Fruit fly (Drosophila melanogaster): ENCODE data around the gene CG1113.
A peak's percentile ranks its signal among the peaks of the same experiment; 100 is the strongest.

The CG1113 gene

DNA sequence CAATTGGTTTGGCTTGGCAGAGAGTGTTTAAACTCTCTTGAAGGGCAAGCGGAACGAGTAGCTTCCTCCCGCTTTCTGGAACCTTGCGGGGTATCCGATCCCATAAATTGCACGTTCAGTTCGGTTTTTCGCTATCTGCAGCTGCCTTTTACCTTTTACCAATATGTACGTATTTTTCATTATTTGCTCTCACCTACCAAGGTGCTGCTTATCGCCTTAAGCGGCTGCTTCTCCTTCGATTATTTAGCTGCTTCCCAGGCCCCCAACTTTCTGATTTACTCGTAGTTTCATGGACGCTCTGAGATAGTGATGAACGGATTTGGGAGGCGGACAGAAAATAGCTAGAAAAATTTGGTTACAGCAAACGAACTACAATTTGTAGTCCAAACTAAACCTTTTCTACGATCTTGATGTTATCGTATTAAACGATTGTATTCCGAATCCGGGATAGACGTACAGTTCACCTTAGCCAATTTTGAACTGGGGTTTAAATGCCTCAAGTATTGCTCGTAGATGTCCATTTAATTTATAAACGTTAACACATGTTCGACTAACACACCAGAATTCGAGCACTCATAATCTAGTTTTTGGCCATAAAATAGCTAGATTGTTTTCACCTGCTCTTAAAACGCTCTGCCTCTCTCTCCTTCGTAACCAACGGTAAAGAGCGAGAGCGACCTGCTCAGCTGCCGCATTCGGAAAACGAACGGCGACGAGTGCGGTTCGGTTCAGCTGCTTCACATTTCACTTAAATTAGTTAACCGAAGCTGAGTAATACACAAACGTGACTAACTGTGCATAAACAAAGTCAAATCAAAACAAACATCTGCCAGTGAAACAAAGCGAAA is 11.5 kb downstream of the CG1113 start (continued):
- TF ChIP-seq chinmo (GFP tag; IDR thresholded peaks at IDR 0.05; ENCODE audit: partially characterized antibody) (peak; percentile 91; the same call in 2 of the 4 replicates), CG17385 (GFP tag; optimal IDR thresholded peaks at IDR 0.05) (peak; percentile 52), ems (GFP tag; optimal IDR thresholded peaks at IDR 0.05) (no peak), CG3995 (GFP tag; optimal IDR thresholded peaks at IDR 0.05) (peak; percentile 2), Antp (GFP tag; optimal IDR thresholded peaks at IDR 0.05) (peak; percentile 42), shn (GFP tag; optimal IDR thresholded peaks at IDR 0.05) (peak; percentile 71), trem (tag; optimal IDR thresholded peaks at IDR 0.05) (no peak), HHEX (GFP tag; optimal IDR thresholded peaks at IDR 0.05) (peak; percentile 29), tll (GFP tag; optimal IDR thresholded peaks at IDR 0.05) (peak in 1 of 2 experiments; percentile 11), Med (GFP tag) (peak; percentile 71), CG15479 (GFP tag; optimal IDR thresholded peaks at IDR 0.05) (no peak), CG10147 (GFP tag; optimal IDR thresholded peaks at IDR 0.05) (peak; percentile 58), B-H2 (GFP tag; optimal IDR thresholded peaks at IDR 0.05) (peak; percentile 18), Dek (tag; optimal IDR thresholded peaks at IDR 0.05) (peak; percentile 42), CG6791 (GFP tag; IDR thresholded peaks at IDR 0.05; ENCODE audit: partially characterized antibody) (0 out of 3 replicates have a peak, but pooled peaks have one; percentile 7), CG42726 (GFP tag; IDR thresholded peaks at IDR 0.05; ENCODE audit: partially characterized antibody) (0 out of 2 replicates have a peak, but pooled peaks have one; percentile 29), unpg (GFP tag; optimal IDR thresholded peaks at IDR 0.05) (peak; percentile 26), tgo (GFP tag; IDR thresholded peaks at IDR 0.05) (no peak), odd (GFP tag; optimal IDR thresholded peaks at IDR 0.05) (peak; percentile 45), cwo (GFP tag; optimal IDR thresholded peaks at IDR 0.05) (peak; percentile 61), NC2β (GFP tag; optimal IDR thresholded peaks at IDR 0.05) (peak; percentile 31), CG15696 (tag; optimal IDR thresholded peaks at IDR 0.05) (peak; percentile 9), sqz (GFP tag; optimal IDR thresholded peaks at IDR 0.05) (no peak), CG34422 (GFP tag; IDR thresholded peaks at IDR 0.05) (no peak), tx (GFP tag; optimal IDR thresholded peaks at IDR 0.05) (peak; percentile 4), Pdp1 (GFP tag; optimal IDR thresholded peaks at IDR 0.05) (peak in 1 of 2 experiments; percentile 58), CG2712 (tag; optimal IDR thresholded peaks at IDR 0.05) (peak; percentile 45), CG7271 (tag; optimal IDR thresholded peaks at IDR 0.05) (no peak), gsb-n (tag; optimal IDR thresholded peaks at IDR 0.05) (no peak), Eip74EF (GFP tag; optimal IDR thresholded peaks at IDR 0.05) (peak in 1 of 2 experiments; percentile 15), Hmr (GFP tag; optimal IDR thresholded peaks at IDR 0.05) (peak; percentile 54), Usf (GFP tag; optimal IDR thresholded peaks at IDR 0.05) (no peak), CG12236 (GFP tag; optimal IDR thresholded peaks at IDR 0.05) (no peak), CG2199 (GFP tag; IDR thresholded peaks at IDR 0.05) (0 out of 3 replicates have a peak, but pooled peaks have one; percentile 59), CG4707 (GFP tag; optimal IDR thresholded peaks at IDR 0.05) (no peak), bbx (GFP tag; IDR thresholded peaks at IDR 0.05; ENCODE audit: partially characterized antibody) (peak; percentile 61; the same call in 1 of the 2 replicates), hb (GFP tag; IDR thresholded peaks at IDR 0.05; ENCODE audit: partially characterized antibody) (no peak), fd64A (GFP tag; optimal IDR thresholded peaks at IDR 0.05) (no peak), BEAF-32 (GFP tag; optimal IDR thresholded peaks at IDR 0.05) (no peak), Fer3 (tag; optimal IDR thresholded peaks at IDR 0.05) (peak; percentile 20), emc (GFP tag; optimal IDR thresholded peaks at IDR 0.05) (peak; percentile 20), CG13424 (tag; optimal IDR thresholded peaks at IDR 0.05) (peak; percentile 61), Adf1 (GFP tag; IDR thresholded peaks at IDR 0.05) (no peak; the same call in 1 of the 2 replicates), gce (GFP tag; IDR thresholded peaks at IDR 0.05) (no peak), CG10274 (GFP tag; optimal IDR thresholded peaks at IDR 0.05) (peak; percentile 25), mirr (GFP tag; optimal IDR thresholded peaks at IDR 0.05) (peak; percentile 33)

Measured in whole organism, embryonic.